Fruit fly (Drosophila melanogaster) whole organism, embryonic: ENCODE results near the gene natalisin.

Experiments used
- ATbp ChIP-seq: fragments of 200-800 bp; sonication (Bioruptor generic); optimal IDR thresholded peaks from 2 replicates; lab custom pipeline; 2017; ENCODE audit warnings: missing biosample characterization, mild to moderate bottlenecking, missing genetic modification characterization, missing genetic modification reagents
- B-H1 ChIP-seq: fragments of 200-800 bp; sonication (Bioruptor generic); IDR thresholded peaks from 3 replicates; pipeline ENCODE4 v1.3.6; 2022; ENCODE audit warnings: missing biosample characterization, missing genetic modification characterization
- Bdp1 ChIP-seq: fragments of 200-800 bp; sonication (Bioruptor generic); optimal IDR thresholded peaks from 3 replicates; lab custom pipeline; 2016; ENCODE audit warnings: missing biosample characterization, missing genetic modification characterization
- CG11723 ChIP-seq: fragments of 200-800 bp; sonication (Bioruptor generic); optimal IDR thresholded peaks from 2 replicates; lab custom pipeline; 2017; ENCODE audit warnings: missing biosample characterization, mild to moderate bottlenecking, missing genetic modification characterization
- CG13775 ChIP-seq: fragments of 200-800 bp; sonication (Bioruptor generic); optimal IDR thresholded peaks from 3 replicates; lab custom pipeline; 2017; ENCODE audit warnings: missing biosample characterization, mild to moderate bottlenecking, missing genetic modification characterization
- CG14014 ChIP-seq: fragments of 200-800 bp; sonication (Bioruptor generic); IDR thresholded peaks from 2 replicates; pipeline ENCODE4 v1.3.6; 2022; ENCODE audit warnings: missing biosample characterization, missing genetic modification characterization
- CG14050 ChIP-seq: fragments of 200-800 bp; sonication (Bioruptor generic); IDR thresholded peaks from 3 replicates; pipeline ENCODE4 v1.3.6; 2022; ENCODE audit warnings: missing biosample characterization, missing genetic modification characterization
- CG16863 ChIP-seq: fragments of 200-800 bp; sonication (Bioruptor generic); optimal IDR thresholded peaks from 3 replicates; lab custom pipeline; 2016; ENCODE audit warnings: missing biosample characterization, missing genetic modification characterization
- CG17186 ChIP-seq: fragments of 200-800 bp; sonication (Bioruptor generic); optimal IDR thresholded peaks from 3 replicates; lab custom pipeline; 2017; ENCODE audit warnings: missing biosample characterization, missing genetic modification reagents, missing genetic modification characterization
- CG2712 ChIP-seq: fragments of 200-800 bp; optimal IDR thresholded peaks from 3 replicates; lab custom pipeline; 2019; ENCODE audit warnings: missing biosample characterization, mild to moderate bottlenecking, missing genetic modification characterization, moderate library complexity
- CG31365 ChIP-seq: fragments of 200-800 bp; sonication (Bioruptor generic); optimal IDR thresholded peaks from 2 replicates; lab custom pipeline; 2018; ENCODE audit warnings: missing biosample characterization, mild to moderate bottlenecking, missing genetic modification characterization
- CG32532 ChIP-seq: fragments of 200-800 bp; sonication (Bioruptor generic); IDR thresholded peaks from 2 replicates; pipeline ENCODE4 v1.3.6; 2022; ENCODE audit warnings: missing biosample characterization, missing genetic modification characterization
- CG32767 ChIP-seq: fragments of 200-800 bp; sonication (Bioruptor generic); IDR thresholded peaks from 2 replicates; pipeline ENCODE4 v1.3.6; 2022; ENCODE audit warnings: missing biosample characterization, missing genetic modification characterization
- CG3281 ChIP-seq: fragments of 200-800 bp; sonication (Bioruptor generic); optimal IDR thresholded peaks from 3 replicates; lab custom pipeline; 2017; ENCODE audit warnings: missing biosample characterization, mild to moderate bottlenecking, missing genetic modification characterization
- CG6272 ChIP-seq: fragments of 200-800 bp; sonication (Bioruptor generic); IDR thresholded peaks from 2 replicates; pipeline ENCODE4 v1.3.6; 2022; ENCODE audit warnings: missing biosample characterization, missing genetic modification characterization
- CG6654 ChIP-seq: fragments of 200-800 bp; sonication (Bioruptor generic); optimal IDR thresholded peaks from 2 replicates; lab custom pipeline; 2017; ENCODE audit warnings: missing biosample characterization, mild to moderate bottlenecking, missing genetic modification characterization
- CG6765 ChIP-seq: fragments of 200-800 bp; sonication (Bioruptor generic); optimal IDR thresholded peaks from 3 replicates; lab custom pipeline; 2017; ENCODE audit warnings: missing biosample characterization, mild to moderate bottlenecking, missing genetic modification characterization
- CG7839 ChIP-seq: fragments of 200-800 bp; sonication (Bioruptor generic); optimal IDR thresholded peaks from 3 replicates; lab custom pipeline; 2018; ENCODE audit warnings: missing biosample characterization, mild to moderate bottlenecking, missing genetic modification characterization, moderate library complexity
- CG9797 ChIP-seq: fragments of 200-800 bp; sonication (Bioruptor generic); optimal IDR thresholded peaks from 3 replicates; lab custom pipeline; 2018; ENCODE audit warnings: missing biosample characterization, mild to moderate bottlenecking, missing genetic modification characterization
- CkIIα-i1 ChIP-seq: fragments of 200-800 bp; sonication (Bioruptor generic); IDR thresholded peaks from 2 replicates; pipeline ENCODE4 v1.3.6; 2022; ENCODE audit warnings: missing biosample characterization, missing genetic modification characterization
- Dek ChIP-seq: fragments of 200-800 bp; sonication (Bioruptor generic); optimal IDR thresholded peaks from 3 replicates; lab custom pipeline; 2019; ENCODE audit warnings: missing biosample characterization, mild to moderate bottlenecking, missing genetic modification characterization, moderate library complexity
- Dip3 ChIP-seq: fragments of 200-800 bp; sonication (Bioruptor generic); optimal IDR thresholded peaks from 3 replicates; lab custom pipeline; 2016; ENCODE audit warnings: missing biosample characterization, missing genetic modification characterization
- Dll ChIP-seq: fragments of 200-800 bp; sonication (Bioruptor generic); IDR thresholded peaks from 4 replicates; pipeline ENCODE4 v1.3.6; 2022; ENCODE audit warnings: missing biosample characterization, missing genetic modification characterization; ENCODE audit not compliant: partially characterized antibody
- H2.0 ChIP-seq: fragments of 200-800 bp; sonication (Bioruptor generic); IDR thresholded peaks from 2 replicates; pipeline ENCODE4 v1.3.6; 2022; ENCODE audit warnings: missing biosample characterization, missing genetic modification characterization
- Hr51 ChIP-seq, 2 experiments: fragments of 200-800 bp; sonication (Bioruptor generic); optimal IDR thresholded peaks; 2 replicates in 1 of 2; 3 replicates in 1 of 2; lab custom pipeline; 2016 to 2018; ENCODE audit warnings: missing biosample characterization in 2 of 2, missing genetic modification characterization in 2 of 2, mild to moderate bottlenecking in 1 of 2, moderate library complexity in 1 of 2
- Lpt ChIP-seq: fragments of >200 bp; optimal IDR thresholded peaks from 2 replicates; lab custom pipeline; 2018; ENCODE audit warnings: missing biosample characterization, missing genetic modification characterization
- MESR4 ChIP-seq: fragments of 200-800 bp; sonication (Bioruptor generic); optimal IDR thresholded peaks from 2 replicates; lab custom pipeline; 2018; ENCODE audit warnings: missing biosample characterization, mild to moderate bottlenecking, missing genetic modification characterization, moderate library complexity
- Mrtf ChIP-seq: fragments of 200-800 bp; sonication (Bioruptor generic); IDR thresholded peaks from 3 replicates; pipeline ENCODE4 v1.3.6; 2022; ENCODE audit warnings: missing biosample characterization, missing genetic modification characterization
- NC2α ChIP-seq: fragments of 200-800 bp; sonication (Bioruptor generic); optimal IDR thresholded peaks from 2 replicates; lab custom pipeline; 2016; ENCODE audit warnings: missing biosample characterization, missing genetic modification characterization
- Oli ChIP-seq: fragments of 200-800 bp; sonication (Bioruptor generic); optimal IDR thresholded peaks from 2 replicates; lab custom pipeline; 2018; ENCODE audit warnings: missing biosample characterization, mild to moderate bottlenecking, missing genetic modification characterization, moderate library complexity
- Sox100B ChIP-seq: fragments of 200-800 bp; sonication (Bioruptor generic); optimal IDR thresholded peaks from 3 replicates; lab custom pipeline; 2018; ENCODE audit warnings: missing biosample characterization, mild to moderate bottlenecking, missing genetic modification characterization
- Sry-β ChIP-seq: fragments of 200-800 bp; sonication (Bioruptor generic); optimal IDR thresholded peaks from 2 replicates; lab custom pipeline; 2018; ENCODE audit warnings: missing biosample characterization, mild to moderate bottlenecking, missing genetic modification characterization, moderate library complexity
- Tbp ChIP-seq: fragments of >200 bp; optimal IDR thresholded peaks from 2 replicates; lab custom pipeline; 2018; ENCODE audit warnings: missing biosample characterization, missing genetic modification characterization
- Xbp1 ChIP-seq: fragments of 200-800 bp; sonication (Bioruptor generic); optimal IDR thresholded peaks from 3 replicates; lab custom pipeline; 2016; ENCODE audit warnings: missing biosample characterization, mild to moderate bottlenecking, missing genetic modification characterization
- btn ChIP-seq: fragments of 200-800 bp; sonication (Bioruptor generic); optimal IDR thresholded peaks from 2 replicates; lab custom pipeline; 2016; ENCODE audit warnings: missing biosample characterization, missing genetic modification characterization
- dmrt99B ChIP-seq: fragments of 200-800 bp; sonication (Bioruptor generic); optimal IDR thresholded peaks from 2 replicates; lab custom pipeline; 2018; ENCODE audit warnings: missing biosample characterization, mild to moderate bottlenecking, missing genetic modification characterization, moderate library complexity
- dpn ChIP-seq, 2 experiments: fragments of 200-800 bp; sonication (Bioruptor generic); optimal IDR thresholded peaks; 3 replicates each; lab custom pipeline; 2016; ENCODE audit warnings: missing biosample characterization in 2 of 2, missing genetic modification characterization in 2 of 2
- eve ChIP-seq, 2 experiments: fragments of >200 bp; optimal IDR thresholded peaks; 2 replicates each; lab custom pipeline; 2017; ENCODE audit warnings: missing biosample characterization in 2 of 2, missing genetic modification characterization in 2 of 2
- hb ChIP-seq: fragments of 200-800 bp; sonication (Bioruptor generic); IDR thresholded peaks from 3 replicates; pipeline ENCODE4 v1.3.6; 2022; ENCODE audit warnings: missing biosample characterization, missing genetic modification characterization; ENCODE audit not compliant: partially characterized antibody
- onecut ChIP-seq: fragments of 200-800 bp; sonication (Bioruptor generic); IDR thresholded peaks from 2 replicates; pipeline ENCODE4 v1.3.6; 2022; ENCODE audit warnings: missing biosample characterization, missing genetic modification characterization
- otp ChIP-seq: fragments of 200-800 bp; sonication (Bioruptor generic); IDR thresholded peaks from 3 replicates; pipeline ENCODE4, ENCODE4 v1.3.6; 2022; ENCODE audit warnings: missing biosample characterization, missing genetic modification characterization
- pros ChIP-seq: fragments of 200-800 bp; sonication (Bioruptor generic); optimal IDR thresholded peaks from 3 replicates; lab custom pipeline; 2019; ENCODE audit warnings: missing biosample characterization, mild to moderate bottlenecking, missing genetic modification characterization, moderate library complexity
- seq ChIP-seq: fragments of 200-800 bp; sonication (Bioruptor generic); IDR thresholded peaks from 2 replicates; pipeline ENCODE4 v1.3.6; 2022; ENCODE audit warnings: missing biosample characterization, missing genetic modification characterization
- slp2 ChIP-seq: fragments of 200-800 bp; sonication (Bioruptor generic); optimal IDR thresholded peaks from 2 replicates; lab custom pipeline; 2016; ENCODE audit warnings: missing biosample characterization, missing genetic modification characterization
- sr ChIP-seq: fragments of 200-800 bp; sonication (Bioruptor generic); IDR thresholded peaks from 3 replicates; pipeline ENCODE4 v1.3.6; 2022; ENCODE audit warnings: missing biosample characterization, missing genetic modification characterization
- tin ChIP-seq: fragments of 200-800 bp; sonication (Bioruptor generic); optimal IDR thresholded peaks from 3 replicates; lab custom pipeline; 2016; ENCODE audit warnings: missing biosample characterization, missing genetic modification characterization
- tll ChIP-seq, 2 experiments: fragments of 200-800 bp in 1 of 2; fragments of >200 bp in 1 of 2; sonication (Bioruptor generic) in 1 of 2; optimal IDR thresholded peaks; 2 replicates each; lab custom pipeline; 2017 to 2019; ENCODE audit warnings: missing biosample characterization in 2 of 2, missing genetic modification characterization in 2 of 2, mild to moderate bottlenecking in 1 of 2, moderate library complexity in 1 of 2
- wdn ChIP-seq: fragments of 200-800 bp; sonication (Bioruptor generic); IDR thresholded peaks from 2 replicates; pipeline ENCODE4 v1.3.6; 2022; ENCODE audit warnings: missing biosample characterization, missing genetic modification characterization
- wek ChIP-seq: fragments of 200-800 bp; sonication (Bioruptor generic); optimal IDR thresholded peaks from 3 replicates; lab custom pipeline; 2018; ENCODE audit warnings: missing biosample characterization, mild to moderate bottlenecking, missing genetic modification characterization, moderate library complexity
- zen ChIP-seq: fragments of 200-800 bp; sonication (Bioruptor generic); optimal IDR thresholded peaks from 3 replicates; lab custom pipeline; 2018; ENCODE audit warnings: missing biosample characterization, mild to moderate bottlenecking, missing genetic modification characterization, moderate library complexity

Gene natalisin

DNA sequence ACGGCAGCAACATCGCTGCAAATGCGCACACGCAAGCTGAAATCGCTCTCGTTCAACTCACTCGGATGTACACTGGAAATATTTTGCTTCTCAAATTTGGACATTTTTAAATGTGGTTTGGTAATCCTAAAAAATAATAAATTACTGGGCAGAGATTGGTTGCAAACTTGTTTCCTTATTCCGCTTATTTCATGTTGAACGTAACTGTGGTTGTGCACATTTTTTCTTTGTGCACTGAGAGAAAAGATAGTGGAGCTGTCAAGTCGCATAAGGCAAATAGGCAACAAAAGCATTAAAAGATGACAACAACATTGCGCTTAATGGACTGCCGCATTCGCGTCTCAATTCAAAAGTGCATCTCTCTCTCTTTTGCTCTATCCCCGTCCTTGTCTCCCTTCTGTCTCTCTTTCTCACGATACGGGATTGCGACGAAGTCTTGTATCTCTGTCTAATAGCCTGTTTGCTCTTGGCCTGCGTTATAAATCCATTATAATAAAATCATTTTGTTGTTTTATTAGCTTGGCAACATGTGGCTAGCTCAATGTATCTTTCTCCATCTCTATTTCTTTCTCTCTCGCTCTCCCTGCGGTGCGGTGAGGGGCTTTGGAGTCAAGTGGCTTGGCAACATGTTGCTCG, 45.1 kb upstream of the natalisin start (continued):
- peak; percentile 29 for TF ChIP-seq pros (GFP tag; lab: Kevin White, UChicago)
- peak; percentile 96 for TF ChIP-seq H2.0 (GFP tag; lab: Robert Waterston, UW)
- peak; percentile 70 for TF ChIP-seq CG6654 (GFP tag; lab: Kevin White, UChicago)
- TF ChIP-seq CG11723 (GFP tag; lab: Kevin White, UChicago) = peak; percentile 93
- TF ChIP-seq CG17186 (GFP tag; lab: Kevin White, UChicago) = peak; percentile 65
- peak; percentile 96 for TF ChIP-seq CG14014 (GFP tag; lab: Robert Waterston, UW)
- TF ChIP-seq tll (GFP tag; optimal IDR thresholded peaks at IDR 0.05; lab: Kevin White, UChicago) = peak; percentile 58 to 91
- TF ChIP-seq CG2712 (tag; lab: Kevin White, UChicago) = peak; percentile 83
- no peak for TF ChIP-seq Dll (GFP tag; lab: Robert Waterston, UW)
- peak; percentile 93 for TF ChIP-seq CG13775 (GFP tag; lab: Kevin White, UChicago)
- TF ChIP-seq tin (GFP tag; lab: Kevin White, UChicago) = peak; percentile 82
- TF ChIP-seq btn (GFP tag; lab: Kevin White, UChicago) = peak; percentile 91
- TF ChIP-seq wdn (GFP tag; lab: Robert Waterston, UW) = peak; percentile 88
- peak; percentile 84 for TF ChIP-seq sr (GFP tag; lab: Robert Waterston, UW)
- TF ChIP-seq CG32532 (GFP tag; lab: Robert Waterston, UW) = peak; percentile 68
- peak; percentile 93 to 96 for TF ChIP-seq Hr51 (GFP tag; optimal IDR thresholded peaks at IDR 0.05; lab: Kevin White, UChicago)
- TF ChIP-seq hb = no peak
- TF ChIP-seq CG32767 (GFP tag; lab: Robert Waterston, UW) = peak; percentile 94
- TF ChIP-seq Mrtf (GFP tag; lab: Robert Waterston, UW) = peak; percentile 78; the same call in 2 of the 3 replicates
- TF ChIP-seq ATbp = peak; percentile 87
- peak; percentile 97 for TF ChIP-seq slp2 (GFP tag; lab: Kevin White, UChicago)
- TF ChIP-seq seq (GFP tag; lab: Robert Waterston, UW) = peak; percentile 98
- TF ChIP-seq B-H1 (GFP tag; lab: Robert Waterston, UW) = peak; percentile 88
- TF ChIP-seq dpn (GFP tag; optimal IDR thresholded peaks at IDR 0.05; lab: Kevin White, UChicago) = peak; percentile 97 to 98
- peak; percentile 76 for TF ChIP-seq CG3281 (GFP tag; lab: Kevin White, UChicago)
- TF ChIP-seq dmrt99B (tag; lab: Kevin White, UChicago) = peak; percentile 88
- peak; percentile 62 for TF ChIP-seq CG6765 (GFP tag; lab: Kevin White, UChicago)
- TF ChIP-seq wek (GFP tag; lab: Kevin White, UChicago) = peak; percentile 78
- no peak for TF ChIP-seq Lpt (GFP tag; lab: Kevin White, UChicago)
- peak; percentile 96 for TF ChIP-seq otp (GFP tag; lab: Robert Waterston, UW)
- peak; percentile 90 for TF ChIP-seq Bdp1
- peak; percentile 96 for TF ChIP-seq CG14050
- TF ChIP-seq eve (GFP tag; optimal IDR thresholded peaks at IDR 0.05; lab: Kevin White, UChicago) = peak in 1 of 2 experiments; percentile 99
- TF ChIP-seq Dip3 (GFP tag; lab: Kevin White, UChicago) = peak; percentile 90
- peak; percentile 86 for TF ChIP-seq onecut (GFP tag; lab: Robert Waterston, UW)
- TF ChIP-seq CG6272 (GFP tag; lab: Robert Waterston, UW) = peak; percentile 76
- peak; percentile 94 for TF ChIP-seq NC2α
- peak; percentile 97 for TF ChIP-seq CG16863 (GFP tag; lab: Kevin White, UChicago)
- peak; percentile 81 for TF ChIP-seq Sox100B (GFP tag; lab: Kevin White, UChicago)
- TF ChIP-seq Dek (tag; lab: Kevin White, UChicago) = peak; percentile 89
- TF ChIP-seq MESR4 (GFP tag; lab: Kevin White, UChicago) = peak; percentile 35
- TF ChIP-seq Tbp (GFP tag; lab: Kevin White, UChicago) = no peak
- TF ChIP-seq CG7839 (tag; lab: Kevin White, UChicago) = peak; percentile 87
- peak; percentile 34 for TF ChIP-seq Sry-β (GFP tag; lab: Kevin White, UChicago)
- TF ChIP-seq CG9797 (GFP tag; lab: Kevin White, UChicago) = no peak
- peak; percentile 98 for TF ChIP-seq Oli (tag; lab: Kevin White, UChicago)
- no peak for TF ChIP-seq CkIIα-i1
- TF ChIP-seq zen (tag; lab: Kevin White, UChicago) = peak; percentile 58
- TF ChIP-seq CG31365 = no peak
- TF ChIP-seq Xbp1 (GFP tag; lab: Kevin White, UChicago) = peak; percentile 97
